Worm (Caenorhabditis elegans) whole organism, young adult: ENCODE data around the gene R07E5.6.
A peak's percentile ranks its signal among the peaks of the same experiment; 100 is the strongest.

Experiments used
- B0261.1 ChIP-seq: sonication (generic microtip); optimal IDR thresholded peaks from 2 replicates; lab custom pipeline; 2016; ENCODE audit warnings: mild to moderate bottlenecking, missing genetic modification characterization, moderate library complexity, missing compliant biosample characterization
- C06A6.2 ChIP-seq: fragments of 200-800 bp; sonication (Bioruptor generic); conservative IDR thresholded peaks from 2 replicates; pipeline ENCODE4 v1.3.6; 2022; ENCODE audit warnings: missing genetic modification characterization, missing compliant biosample characterization
- D2030.7 ChIP-seq: fragments of 200-800 bp; sonication (Bioruptor generic); IDR thresholded peaks from 2 replicates; pipeline ENCODE4 v1.3.6; 2022; ENCODE audit warnings: missing genetic modification reagents, missing genetic modification characterization, missing compliant biosample characterization
- F33H1.4 ChIP-seq: fragments of 200-800 bp; sonication (Bioruptor generic); IDR thresholded peaks from 2 replicates; pipeline ENCODE4 v1.3.6; 2022; ENCODE audit warnings: missing genetic modification reagents, missing genetic modification characterization, missing compliant biosample characterization
- F37B4.10 ChIP-seq: fragments of 200-800 bp; sonication (Bioruptor generic); IDR thresholded peaks from 2 replicates; pipeline ENCODE4 v1.3.6; 2022; ENCODE audit warnings: missing genetic modification characterization, missing compliant biosample characterization
- F49E8.2 ChIP-seq: sonication (generic microtip); optimal IDR thresholded peaks from 3 replicates; lab custom pipeline; 2017; ENCODE audit warnings: missing genetic modification characterization, mild to moderate bottlenecking, missing compliant biosample characterization, antibody characterized with exemption, moderate library complexity; ENCODE audit not compliant: insufficient read depth
- F55B11.4 ChIP-seq: sonication (generic microtip); optimal IDR thresholded peaks from 2 replicates; lab custom pipeline; 2016; ENCODE audit warnings: missing compliant biosample characterization, missing genetic modification characterization, borderline replicate concordance; ENCODE audit not compliant: insufficient read depth
- F57C9.4 ChIP-seq: sonication (generic microtip); optimal IDR thresholded peaks from 2 replicates; lab custom pipeline; 2017; ENCODE audit warnings: mild to moderate bottlenecking, missing genetic modification characterization, missing compliant biosample characterization
- T26A5.8 ChIP-seq: sonication (generic microtip); optimal IDR thresholded peaks from 2 replicates; lab custom pipeline; 2016; ENCODE audit warnings: missing genetic modification characterization, missing compliant biosample characterization
- aptf-2 ChIP-seq: fragments of 200-800 bp; sonication (Bioruptor generic); conservative IDR thresholded peaks from 2 replicates; pipeline ENCODE4 v1.3.6; 2022; ENCODE audit warnings: missing genetic modification reagents, missing genetic modification characterization, missing compliant biosample characterization
- attf-3 ChIP-seq: fragments of 200-800 bp; sonication (Bioruptor generic); conservative IDR thresholded peaks from 2 replicates; pipeline ENCODE4 v1.3.6; 2022; ENCODE audit warnings: missing genetic modification reagents, missing genetic modification characterization, missing compliant biosample characterization
- attf-5 ChIP-seq: fragments of 200-800 bp; sonication (Bioruptor generic); optimal IDR thresholded peaks from 2 replicates; lab custom pipeline; 2018; ENCODE audit warnings: mild to moderate bottlenecking, missing genetic modification characterization, missing compliant biosample characterization
- bed-1 ChIP-seq: fragments of 200-800 bp; sonication (Bioruptor generic); IDR thresholded peaks from 2 replicates; pipeline ENCODE4 v1.3.6; 2022; ENCODE audit warnings: missing genetic modification reagents, missing genetic modification characterization, missing compliant biosample characterization
- ceh-27 ChIP-seq: fragments of 200-800 bp; sonication (Bioruptor generic); optimal IDR thresholded peaks from 2 replicates; lab custom pipeline; 2018; ENCODE audit warnings: mild to moderate bottlenecking, missing genetic modification characterization, moderate library complexity, missing compliant biosample characterization
- ceh-40 ChIP-seq: fragments of 200-800 bp; sonication (Bioruptor generic); IDR thresholded peaks from 2 replicates; pipeline ENCODE4 v1.3.6; 2022; ENCODE audit warnings: missing genetic modification characterization, missing compliant biosample characterization
- ceh-58 ChIP-seq: fragments of 200-800 bp; sonication (Bioruptor generic); IDR thresholded peaks from 2 replicates; pipeline ENCODE4 v1.3.6; 2022; ENCODE audit warnings: missing genetic modification characterization, missing compliant biosample characterization
- ceh-79 ChIP-seq: sonication (generic microtip); optimal IDR thresholded peaks from 2 replicates; lab custom pipeline; 2017; ENCODE audit warnings: mild to moderate bottlenecking, missing genetic modification characterization, missing compliant biosample characterization
- chd-7 ChIP-seq: sonication (generic microtip); optimal IDR thresholded peaks from 2 replicates; lab custom pipeline; 2016; ENCODE audit warnings: mild to moderate bottlenecking, missing genetic modification characterization, moderate library complexity, missing compliant biosample characterization
- egl-44 ChIP-seq: fragments of 200-800 bp; sonication (Bioruptor generic); IDR thresholded peaks from 2 replicates; pipeline ENCODE4 v1.3.6; 2022; ENCODE audit warnings: missing genetic modification reagents, missing genetic modification characterization, missing compliant biosample characterization
- egrh-3 ChIP-seq: fragments of 200-800 bp; sonication (Bioruptor generic); IDR thresholded peaks from 2 replicates; pipeline ENCODE4 v1.3.6; 2022; ENCODE audit warnings: missing genetic modification reagents, missing genetic modification characterization, missing compliant biosample characterization
- ekl-4 ChIP-seq: fragments of 200-800 bp; sonication (Bioruptor generic); IDR thresholded peaks from 2 replicates; pipeline ENCODE4 v1.3.6; 2022; ENCODE audit warnings: missing genetic modification reagents, missing genetic modification characterization, missing compliant biosample characterization
- hlh-12 ChIP-seq: sonication (generic microtip); optimal IDR thresholded peaks from 2 replicates; lab custom pipeline; 2016; ENCODE audit warnings: missing genetic modification characterization, missing compliant biosample characterization
- hmg-1.2 ChIP-seq: fragments of 200-800 bp; sonication (Bioruptor generic); IDR thresholded peaks from 2 replicates; pipeline ENCODE4 v1.3.6; 2022; ENCODE audit warnings: missing genetic modification reagents, missing genetic modification characterization, missing compliant biosample characterization
- let-526 ChIP-seq: fragments of 200-800 bp; sonication (Bioruptor generic); IDR thresholded peaks from 2 replicates; pipeline ENCODE4 v1.3.6; 2022; ENCODE audit warnings: missing genetic modification reagents, missing genetic modification characterization, missing compliant biosample characterization
- lin-54 ChIP-seq: fragments of 200-800 bp; sonication (Bioruptor generic); optimal IDR thresholded peaks from 2 replicates; lab custom pipeline; 2018; ENCODE audit warnings: mild to moderate bottlenecking, missing genetic modification characterization, missing compliant biosample characterization
- lsl-1 ChIP-seq: fragments of 200-800 bp; sonication (Bioruptor generic); optimal IDR thresholded peaks from 2 replicates; lab custom pipeline; 2018; ENCODE audit warnings: mild to moderate bottlenecking, missing genetic modification characterization, moderate library complexity, missing compliant biosample characterization
- madf-8 ChIP-seq: fragments of 200-800 bp; sonication (Bioruptor generic); conservative IDR thresholded peaks from 2 replicates; pipeline ENCODE4 v1.3.6; 2022; ENCODE audit warnings: missing genetic modification reagents, missing genetic modification characterization, missing compliant biosample characterization
- mes-4 ChIP-seq: sonication (generic microtip); optimal IDR thresholded peaks from 2 replicates; lab custom pipeline; 2016; ENCODE audit warnings: missing genotype, missing genetic modification characterization, missing compliant biosample characterization
- mxl-1 ChIP-seq: sonication (generic microtip); optimal IDR thresholded peaks from 2 replicates; lab custom pipeline; 2016; ENCODE audit warnings: missing genetic modification characterization, missing compliant biosample characterization
- nfyb-1 ChIP-seq: fragments of 200-800 bp; sonication (Bioruptor generic); IDR thresholded peaks from 2 replicates; pipeline ENCODE4 v1.3.6; 2022; ENCODE audit warnings: missing genetic modification reagents, missing genetic modification characterization, missing compliant biosample characterization
- nhr-120 ChIP-seq: fragments of 200-800 bp; sonication (Bioruptor generic); IDR thresholded peaks from 2 replicates; pipeline ENCODE4 v1.3.6; 2022; ENCODE audit warnings: missing genetic modification characterization, missing compliant biosample characterization
- nhr-27 ChIP-seq: fragments of 200-800 bp; sonication (Bioruptor generic); optimal IDR thresholded peaks from 2 replicates; lab custom pipeline; 2018; ENCODE audit warnings: mild to moderate bottlenecking, missing genetic modification characterization, moderate library complexity, missing compliant biosample characterization
- nhr-80 ChIP-seq: sonication (generic microtip); optimal IDR thresholded peaks from 2 replicates; lab custom pipeline; 2016; ENCODE audit warnings: missing genetic modification characterization, missing compliant biosample characterization
- nhr-90 ChIP-seq: sonication (generic microtip); optimal IDR thresholded peaks from 2 replicates; lab custom pipeline; 2016; ENCODE audit warnings: missing genotype, mild to moderate bottlenecking, missing genetic modification characterization, missing compliant biosample characterization
- pha-4 ChIP-seq: fragments of 150-350 bp; sonication (generic microtip); optimal IDR thresholded peaks from 2 replicates; lab custom pipeline; 2014; ENCODE audit warnings: missing biosample characterization, missing genetic modification reagents, missing genetic modification characterization
- rcor-1 ChIP-seq: fragments of 200-800 bp; sonication (Bioruptor generic); IDR thresholded peaks from 2 replicates; pipeline ENCODE4 v1.3.6; 2022; ENCODE audit warnings: missing genetic modification reagents, missing genetic modification characterization, missing compliant biosample characterization
- rec-8 ChIP-seq, 2 experiments: sonication (generic microtip); optimal IDR thresholded peaks; 2 replicates each; lab custom pipeline; 2016; ENCODE audit warnings: mild to moderate bottlenecking in 2 of 2, missing genetic modification characterization in 2 of 2, missing genetic modification reagents in 2 of 2, missing genotype in 2 of 2, missing biosample characterization in 1 of 2, missing compliant biosample characterization in 1 of 2, moderate library complexity in 1 of 2
- repo-1 ChIP-seq: sonication (generic microtip); optimal IDR thresholded peaks from 2 replicates; lab custom pipeline; 2017; ENCODE audit warnings: mild to moderate bottlenecking, missing genetic modification characterization, missing compliant biosample characterization
- rpc-1 ChIP-seq, 2 experiments: fragments of 150-350 bp in 1 of 2; sonication (generic microtip) in 1 of 2; optimal IDR thresholded peaks; 2 replicates each; lab custom pipeline; 2014 to 2018; ENCODE audit warnings: missing biosample characterization in 1 of 2, missing genetic modification characterization in 1 of 2, missing genetic modification reagents in 1 of 2, missing genotype in 1 of 2
- sdz-38 ChIP-seq: sonication (generic microtip); optimal IDR thresholded peaks from 2 replicates; lab custom pipeline; 2016; ENCODE audit warnings: missing genotype, missing genetic modification characterization, missing compliant biosample characterization
- snpc-1.1 ChIP-seq: sonication (generic microtip); optimal IDR thresholded peaks from 2 replicates; lab custom pipeline; 2017; ENCODE audit warnings: missing genetic modification characterization, mild to moderate bottlenecking, missing compliant biosample characterization, antibody characterized with exemption, moderate library complexity, missing genotype, missing genetic modification reagents; ENCODE audit not compliant: insufficient read depth
- somi-1 ChIP-seq: fragments of 200-800 bp; sonication (Bioruptor generic); optimal IDR thresholded peaks from 2 replicates; lab custom pipeline; 2018; ENCODE audit warnings: mild to moderate bottlenecking, missing genetic modification characterization, missing compliant biosample characterization
- xnd-1 ChIP-seq: sonication (generic microtip); optimal IDR thresholded peaks from 2 replicates; lab custom pipeline; 2016; ENCODE audit warnings: missing genotype, missing genetic modification reagents, missing genetic modification characterization, missing compliant biosample characterization
- ztf-18 ChIP-seq: sonication (generic microtip); optimal IDR thresholded peaks from 2 replicates; lab custom pipeline; 2016; ENCODE audit warnings: missing genotype, mild to moderate bottlenecking, missing genetic modification characterization, missing compliant biosample characterization
- ztf-22 ChIP-seq: fragments of 200-800 bp; sonication (Bioruptor generic); optimal IDR thresholded peaks from 2 replicates; lab custom pipeline; 2018; ENCODE audit warnings: mild to moderate bottlenecking, missing genetic modification characterization, moderate library complexity, missing compliant biosample characterization
- ztf-28 ChIP-seq: fragments of 200-800 bp; sonication (Bioruptor generic); IDR thresholded peaks from 2 replicates; pipeline ENCODE4 v1.3.6; 2022; ENCODE audit warnings: missing genetic modification reagents, missing genetic modification characterization, missing compliant biosample characterization

The R07E5.6 gene

ce11 chrIII:4428797-4429196 lies 30.2 kb downstream of the R07E5.6 start (continued):
- TF ChIP-seq attf-5 (GFP tag; lab: Kevin White, UChicago) (peak; percentile 23), ekl-4 (GFP tag; lab: Robert Waterston, UW) (peak; percentile 47; the same call in 1 of the 2 replicates), repo-1 (tag; lab: Kevin White, UChicago) (no peak), nfyb-1 (GFP tag; lab: Robert Waterston, UW) (peak; percentile 73), mxl-1 (tag; lab: Kevin White, UChicago) (no peak), egl-44 (GFP tag; lab: Robert Waterston, UW) (peak; percentile 68; the same call in 1 of the 2 replicates), mes-4 (no peak), madf-8 (peak; percentile 61), snpc-1.1 (tag; lab: Kevin White, UChicago) (peak; percentile 57), nhr-80 (peak; percentile 13), rpc-1 (optimal IDR thresholded peaks at IDR 0.05; lab: Kevin White, UChicago) (peak; percentile 58), rpc-1 (tag; optimal IDR thresholded peaks at IDR 0.05; lab: Kevin White, UChicago) (peak; percentile 77), rec-8 (tag; optimal IDR thresholded peaks at IDR 0.05; lab: Kevin White, UChicago) (peak in 1 of 2 experiments; percentile 30), B0261.1 (tag; lab: Kevin White, UChicago) (peak; percentile 71), egrh-3 (GFP tag; lab: Robert Waterston, UW) (peak; percentile 42), ceh-58 (GFP tag; lab: Robert Waterston, UW) (0 out of 2 replicates have a peak, but pooled peaks have one; percentile 57), chd-7 (tag; lab: Kevin White, UChicago) (peak; percentile 6), ceh-27 (GFP tag; lab: Kevin White, UChicago) (peak; percentile 4), D2030.7 (peak; percentile 67), F49E8.2 (tag; lab: Kevin White, UChicago) (no peak), nhr-90 (tag; lab: Kevin White, UChicago) (peak; percentile 34), ztf-18 (tag; lab: Kevin White, UChicago) (peak; percentile 41), ztf-22 (GFP tag; lab: Kevin White, UChicago) (no peak), F33H1.4 (GFP tag; lab: Robert Waterston, UW) (peak; percentile 7; the same call in 1 of the 2 replicates), hmg-1.2 (peak; percentile 54), bed-1 (GFP tag; lab: Robert Waterston, UW) (0 out of 2 replicates have a peak, but pooled peaks have one; percentile 59), rcor-1 (GFP tag; lab: Robert Waterston, UW) (0 out of 2 replicates have a peak, but pooled peaks have one; percentile 17)
- TF ChIP-seq, all 124 proteins: peak for 38

ce11 chrIII:4429402-4429801 lies 30.8 kb downstream of the R07E5.6 start, which contains the start of gene C28A5.6:
Gene C28A5.6 (minus strand): TSS chrIII:4429502.
- TF ChIP-seq ceh-58 (GFP tag; lab: Robert Waterston, UW) (no peak), F57C9.4 (tag; lab: Kevin White, UChicago) (no peak), repo-1 (tag; lab: Kevin White, UChicago) (no peak), F55B11.4 (no peak), nhr-27 (tag; lab: Kevin White, UChicago) (no peak), attf-3 (no peak), nhr-120 (GFP tag; lab: Robert Waterston, UW) (no peak), sdz-38 (no peak), ztf-28 (GFP tag; lab: Robert Waterston, UW) (no peak), ceh-40 (GFP tag; lab: Robert Waterston, UW) (no peak), C06A6.2 (GFP tag; lab: Robert Waterston, UW) (no peak)

ce11 chrIII:4434294-4434781 lies 35.8 kb downstream of the R07E5.6 start, which contains the start of gene C28A5.1:
Gene C28A5.1 (minus strand): TSS chrIII:4434344.
- TF ChIP-seq lsl-1 (peak; percentile 97), F33H1.4 (GFP tag; lab: Robert Waterston, UW) (peak; percentile 95), nfyb-1 (GFP tag; lab: Robert Waterston, UW) (no peak), lin-54 (GFP tag; lab: Kevin White, UChicago) (peak; percentile 41), F37B4.10 (GFP tag; lab: Robert Waterston, UW) (no peak), hlh-12 (tag; lab: Kevin White, UChicago) (no peak), ceh-79 (tag; lab: Kevin White, UChicago) (no peak), let-526 (GFP tag; lab: Robert Waterston, UW) (no peak), pha-4 (no peak), F57C9.4 (tag; lab: Kevin White, UChicago) (no peak), aptf-2 (no peak), somi-1 (GFP tag; lab: Kevin White, UChicago) (no peak), xnd-1 (peak; percentile 91), T26A5.8 (tag; lab: Kevin White, UChicago) (no peak), sdz-38 (no peak)
